Worm (Caenorhabditis elegans) whole organism, young adult: ENCODE results near the gene acs-5.

Experiments used
- B0035.1 ChIP-seq: sonication (generic microtip); optimal IDR thresholded peaks from 2 replicates; lab custom pipeline; 2016; ENCODE audit warnings: missing genetic modification characterization, mild to moderate bottlenecking, missing compliant biosample characterization, missing genotype, missing genetic modification reagents
- C17E4.6 ChIP-seq: fragments of 200-800 bp; sonication (Bioruptor generic); IDR thresholded peaks from 2 replicates; pipeline ENCODE4 v1.3.6; 2022; ENCODE audit warnings: missing genetic modification reagents, missing genetic modification characterization, missing compliant biosample characterization
- F22D6.2 ChIP-seq: sonication (generic microtip); optimal IDR thresholded peaks from 2 replicates; lab custom pipeline; 2016; ENCODE audit warnings: mild to moderate bottlenecking, missing genetic modification characterization, missing compliant biosample characterization
- F57C9.4 ChIP-seq: sonication (generic microtip); optimal IDR thresholded peaks from 2 replicates; lab custom pipeline; 2017; ENCODE audit warnings: mild to moderate bottlenecking, missing genetic modification characterization, missing compliant biosample characterization
- K12H6.12 ChIP-seq: fragments of 200-800 bp; sonication (Bioruptor generic); optimal IDR thresholded peaks from 2 replicates; lab custom pipeline; 2018; ENCODE audit warnings: mild to moderate bottlenecking, missing genetic modification characterization, missing compliant biosample characterization
- Y67H2A.10 ChIP-seq: fragments of 200-800 bp; sonication (Bioruptor generic); conservative IDR thresholded peaks from 2 replicates; pipeline ENCODE4 v1.3.6; 2022; ENCODE audit warnings: missing genetic modification reagents, missing genetic modification characterization, missing compliant biosample characterization
- Y79H2A.3 ChIP-seq: fragments of 200-800 bp; sonication (Bioruptor generic); conservative IDR thresholded peaks from 2 replicates; pipeline ENCODE4 v1.3.6; 2022; ENCODE audit warnings: missing genetic modification reagents, missing genetic modification characterization, missing compliant biosample characterization
- Y95B8A.8 ChIP-seq: fragments of 200-800 bp; sonication (Bioruptor generic); IDR thresholded peaks from 2 replicates; pipeline ENCODE4 v1.3.6; 2022; ENCODE audit warnings: missing genetic modification reagents, missing genetic modification characterization, missing compliant biosample characterization
- akir-1 ChIP-seq: fragments of 200-800 bp; sonication (Bioruptor generic); optimal IDR thresholded peaks from 2 replicates; lab custom pipeline; 2018; ENCODE audit warnings: mild to moderate bottlenecking, missing genetic modification characterization, moderate library complexity, missing compliant biosample characterization
- aptf-2 ChIP-seq: fragments of 200-800 bp; sonication (Bioruptor generic); conservative IDR thresholded peaks from 2 replicates; pipeline ENCODE4 v1.3.6; 2022; ENCODE audit warnings: missing genetic modification reagents, missing genetic modification characterization, missing compliant biosample characterization
- attf-5 ChIP-seq: fragments of 200-800 bp; sonication (Bioruptor generic); optimal IDR thresholded peaks from 2 replicates; lab custom pipeline; 2018; ENCODE audit warnings: mild to moderate bottlenecking, missing genetic modification characterization, missing compliant biosample characterization
- bed-1 ChIP-seq: fragments of 200-800 bp; sonication (Bioruptor generic); IDR thresholded peaks from 2 replicates; pipeline ENCODE4 v1.3.6; 2022; ENCODE audit warnings: missing genetic modification reagents, missing genetic modification characterization, missing compliant biosample characterization
- cebp-1 ChIP-seq, 2 experiments: fragments of 200-800 bp in 1 of 2; sonication (Bioruptor generic) in 1 of 2; sonication (generic microtip) in 1 of 2; IDR thresholded peaks in 1 of 2; optimal IDR thresholded peaks in 1 of 2; 2 replicates each; pipeline versions ENCODE4 v1.3.6 to Lab custom; 2017 to 2022; ENCODE audit warnings: missing compliant biosample characterization in 2 of 2, missing genetic modification characterization in 2 of 2, mild to moderate bottlenecking in 1 of 2, missing genetic modification reagents in 1 of 2, moderate library complexity in 1 of 2
- cebp-2 ChIP-seq: fragments of 200-800 bp; sonication (Bioruptor generic); IDR thresholded peaks from 2 replicates; pipeline ENCODE4 v1.3.6; 2022; ENCODE audit warnings: missing genetic modification characterization, missing compliant biosample characterization
- chd-7 ChIP-seq: sonication (generic microtip); optimal IDR thresholded peaks from 2 replicates; lab custom pipeline; 2016; ENCODE audit warnings: mild to moderate bottlenecking, missing genetic modification characterization, moderate library complexity, missing compliant biosample characterization
- dox-1 ChIP-seq: fragments of 200-800 bp; sonication (Bioruptor generic); IDR thresholded peaks from 2 replicates; pipeline ENCODE4 v1.3.6; 2022; ENCODE audit warnings: missing genetic modification reagents, missing genetic modification characterization, missing compliant biosample characterization
- efl-1 ChIP-seq: fragments of 150-350 bp; optimal IDR thresholded peaks from 2 replicates; lab custom pipeline; 2014; ENCODE audit warnings: missing biosample characterization, missing genetic modification reagents, missing genetic modification characterization
- egl-18 ChIP-seq: fragments of 200-800 bp; sonication (Bioruptor generic); IDR thresholded peaks from 2 replicates; pipeline ENCODE4 v1.3.6; 2022; ENCODE audit warnings: missing genetic modification reagents, missing genetic modification characterization, missing compliant biosample characterization
- ekl-4 ChIP-seq: fragments of 200-800 bp; sonication (Bioruptor generic); IDR thresholded peaks from 2 replicates; pipeline ENCODE4 v1.3.6; 2022; ENCODE audit warnings: missing genetic modification reagents, missing genetic modification characterization, missing compliant biosample characterization
- hlh-26 ChIP-seq: fragments of 200-800 bp; sonication (Bioruptor generic); conservative IDR thresholded peaks from 2 replicates; pipeline ENCODE4 v1.3.6; 2022; ENCODE audit warnings: missing genetic modification reagents, missing genetic modification characterization, missing compliant biosample characterization
- hmg-1.2 ChIP-seq: fragments of 200-800 bp; sonication (Bioruptor generic); IDR thresholded peaks from 2 replicates; pipeline ENCODE4 v1.3.6; 2022; ENCODE audit warnings: missing genetic modification reagents, missing genetic modification characterization, missing compliant biosample characterization
- hmg-20 ChIP-seq: fragments of 200-800 bp; sonication (Bioruptor generic); IDR thresholded peaks from 2 replicates; pipeline ENCODE4 v1.3.6; 2022; ENCODE audit warnings: missing genetic modification reagents, missing genetic modification characterization, missing compliant biosample characterization
- lag-1 ChIP-seq: fragments of 200-800 bp; sonication (Bioruptor generic); IDR thresholded peaks from 2 replicates; pipeline ENCODE4 v1.3.6; 2022; ENCODE audit warnings: missing genetic modification reagents, missing genetic modification characterization, missing compliant biosample characterization
- let-607 ChIP-seq, 2 experiments: fragments of 200-800 bp in 1 of 2; sonication (Bioruptor generic) in 1 of 2; sonication (generic microtip) in 1 of 2; optimal IDR thresholded peaks; 2 replicates each; lab custom pipeline; 2016 to 2018; ENCODE audit warnings: mild to moderate bottlenecking in 2 of 2, missing compliant biosample characterization in 2 of 2, missing genetic modification characterization in 2 of 2, moderate library complexity in 2 of 2, missing genotype in 1 of 2
- lsl-1 ChIP-seq: fragments of 200-800 bp; sonication (Bioruptor generic); optimal IDR thresholded peaks from 2 replicates; lab custom pipeline; 2018; ENCODE audit warnings: mild to moderate bottlenecking, missing genetic modification characterization, moderate library complexity, missing compliant biosample characterization
- lsy-27 ChIP-seq: sonication (generic microtip); optimal IDR thresholded peaks from 2 replicates; lab custom pipeline; 2017; ENCODE audit warnings: missing genetic modification characterization, mild to moderate bottlenecking, missing compliant biosample characterization, antibody characterized with exemption, missing genotype, borderline replicate concordance; ENCODE audit not compliant: insufficient read depth
- madf-10 ChIP-seq: sonication (generic microtip); optimal IDR thresholded peaks from 2 replicates; lab custom pipeline; 2016; ENCODE audit warnings: mild to moderate bottlenecking, missing genetic modification characterization, missing compliant biosample characterization
- mcd-1 ChIP-seq: fragments of 200-800 bp; sonication (Bioruptor generic); IDR thresholded peaks from 2 replicates; pipeline ENCODE4 v1.3.6; 2022; ENCODE audit warnings: missing genetic modification reagents, missing genetic modification characterization, missing compliant biosample characterization
- nhr-27 ChIP-seq: fragments of 200-800 bp; sonication (Bioruptor generic); optimal IDR thresholded peaks from 2 replicates; lab custom pipeline; 2018; ENCODE audit warnings: mild to moderate bottlenecking, missing genetic modification characterization, moderate library complexity, missing compliant biosample characterization
- nhr-80 ChIP-seq: sonication (generic microtip); optimal IDR thresholded peaks from 2 replicates; lab custom pipeline; 2016; ENCODE audit warnings: missing genetic modification characterization, missing compliant biosample characterization
- pha-4 ChIP-seq: fragments of 150-350 bp; sonication (generic microtip); optimal IDR thresholded peaks from 2 replicates; lab custom pipeline; 2014; ENCODE audit warnings: missing biosample characterization, missing genetic modification reagents, missing genetic modification characterization
- tbp1 ChIP-seq: fragments of 200-800 bp; sonication (Bioruptor generic); optimal IDR thresholded peaks from 2 replicates; lab custom pipeline; 2018; ENCODE audit warnings: mild to moderate bottlenecking, missing genetic modification characterization, missing compliant biosample characterization
- unc-62 ChIP-seq: fragments of 150-350 bp; optimal IDR thresholded peaks from 2 replicates; lab custom pipeline; 2014; ENCODE audit warnings: missing biosample characterization, missing genetic modification reagents, missing genetic modification characterization
- xnd-1 ChIP-seq: sonication (generic microtip); optimal IDR thresholded peaks from 2 replicates; lab custom pipeline; 2016; ENCODE audit warnings: missing genotype, missing genetic modification reagents, missing genetic modification characterization, missing compliant biosample characterization
- ztf-6 ChIP-seq: fragments of 200-800 bp; sonication (Bioruptor generic); IDR thresholded peaks from 2 replicates; pipeline ENCODE4 v1.3.6; 2022; ENCODE audit warnings: missing genetic modification reagents, missing genetic modification characterization, missing compliant biosample characterization

acs-5 gene

ce11 chrIII:13530017-13530416, 13.3 kb downstream of the acs-5 start (continued):
- TF ChIP-seq Y79H2A.3 (GFP tag; lab: Robert Waterston, UW) = no peak
- no peak for TF ChIP-seq C17E4.6 (GFP tag; lab: Robert Waterston, UW)
- TF ChIP-seq ztf-6 (GFP tag; lab: Robert Waterston, UW) = no peak
- no peak for TF ChIP-seq F22D6.2 (tag; lab: Kevin White, UChicago)
- no peak for TF ChIP-seq madf-10
- no peak for TF ChIP-seq lsy-27
- TF ChIP-seq hmg-20 (GFP tag; lab: Robert Waterston, UW) = no peak
- no peak for TF ChIP-seq bed-1
- no peak for TF ChIP-seq nhr-27 (tag; lab: Kevin White, UChicago)
- TF ChIP-seq F57C9.4 (tag; lab: Kevin White, UChicago) = no peak
- TF ChIP-seq hlh-26 = no peak
- TF ChIP-seq dox-1 (GFP tag; lab: Robert Waterston, UW) = peak; percentile 67
- no peak for TF ChIP-seq akir-1 (GFP tag; lab: Kevin White, UChicago)
- TF ChIP-seq lsl-1 (GFP tag; lab: Kevin White, UChicago) = peak; percentile 52
- peak; percentile 86 for TF ChIP-seq efl-1
- no peak for TF ChIP-seq Y67H2A.10 (GFP tag; lab: Robert Waterston, UW)
- no peak for TF ChIP-seq cebp-2 (GFP tag; lab: Robert Waterston, UW)
- TF ChIP-seq chd-7 (tag; lab: Kevin White, UChicago) = no peak
- TF ChIP-seq mcd-1 (GFP tag; lab: Robert Waterston, UW) = peak; percentile 95
- TF ChIP-seq ekl-4 (GFP tag; lab: Robert Waterston, UW) = peak; percentile 73; the same call in 1 of the 2 replicates
- TF ChIP-seq egl-18 = no peak
- TF ChIP-seq xnd-1 (tag; lab: Kevin White, UChicago) = peak; percentile 70
- TF ChIP-seq lag-1 (GFP tag; lab: Robert Waterston, UW) = no peak

ce11 chrIII:13528513-13529249, 14.7 kb downstream of the acs-5 start:
- TF ChIP-seq dox-1 (GFP tag; lab: Robert Waterston, UW) = peak; percentile 20; the same call in 1 of the 2 replicates
- TF ChIP-seq aptf-2 (GFP tag; lab: Robert Waterston, UW) = no peak
- TF ChIP-seq B0035.1 (tag; lab: Kevin White, UChicago) = no peak
- peak; percentile 92 for TF ChIP-seq nhr-80 (tag; lab: Kevin White, UChicago)
- TF ChIP-seq hmg-1.2 = 0 out of 2 replicates have a peak, but pooled peaks have one; percentile 12
- no peak for TF ChIP-seq cebp-1 (GFP tag; IDR thresholded peaks at IDR 0.05; lab: Robert Waterston, UW)
- TF ChIP-seq cebp-1 (tag; optimal IDR thresholded peaks at IDR 0.05; lab: Kevin White, UChicago) = peak; percentile 33
- TF ChIP-seq pha-4 (tag; lab: Kevin White, UChicago) = peak; percentile 36
- no peak for TF ChIP-seq K12H6.12 (tag; lab: Kevin White, UChicago)
- TF ChIP-seq Y95B8A.8 (GFP tag; lab: Robert Waterston, UW) = peak; percentile 39; the same call in 1 of the 2 replicates
- peak; percentile 11 for TF ChIP-seq attf-5 (GFP tag; lab: Kevin White, UChicago)
- peak; percentile 87 to 94 for TF ChIP-seq let-607 (tag; optimal IDR thresholded peaks at IDR 0.05; lab: Kevin White, UChicago)
- peak; percentile 16 for TF ChIP-seq tbp1
- TF ChIP-seq unc-62 (GFP tag; lab: Kevin White, UChicago) = peak; percentile 17
